Worm (Caenorhabditis elegans) whole organism, young adult: Measurements from ENCODE around the gene Y57G11B.5.

ENCODE experiments used
- B0019.2 ChIP-seq: fragments of 200-800 bp; sonication (Bioruptor generic); conservative IDR thresholded peaks from 2 replicates; pipeline ENCODE4 v1.3.6; 2022; ENCODE audit warnings: missing genetic modification reagents, missing genetic modification characterization, missing compliant biosample characterization
- B0035.1 ChIP-seq: sonication (generic microtip); optimal IDR thresholded peaks from 2 replicates; lab custom pipeline; 2016; ENCODE audit warnings: missing genetic modification characterization, mild to moderate bottlenecking, missing compliant biosample characterization, missing genotype, missing genetic modification reagents
- F23B12.7 ChIP-seq: sonication (generic microtip); optimal IDR thresholded peaks from 2 replicates; lab custom pipeline; 2017; ENCODE audit warnings: missing genetic modification characterization, mild to moderate bottlenecking, missing compliant biosample characterization, antibody characterized with exemption, moderate library complexity; ENCODE audit not compliant: insufficient read depth
- F33H1.4 ChIP-seq: fragments of 200-800 bp; sonication (Bioruptor generic); IDR thresholded peaks from 2 replicates; pipeline ENCODE4 v1.3.6; 2022; ENCODE audit warnings: missing genetic modification reagents, missing genetic modification characterization, missing compliant biosample characterization
- F55B11.4 ChIP-seq: sonication (generic microtip); optimal IDR thresholded peaks from 2 replicates; lab custom pipeline; 2016; ENCODE audit warnings: missing compliant biosample characterization, missing genetic modification characterization, borderline replicate concordance; ENCODE audit not compliant: insufficient read depth
- F57A8.1 ChIP-seq: fragments of 200-800 bp; sonication (Bioruptor generic); optimal IDR thresholded peaks from 2 replicates; lab custom pipeline; 2018; ENCODE audit warnings: mild to moderate bottlenecking, missing genetic modification characterization, moderate library complexity, missing compliant biosample characterization
- K11D2.4 ChIP-seq: fragments of 200-800 bp; sonication (Bioruptor generic); IDR thresholded peaks from 2 replicates; pipeline ENCODE4 v1.3.6; 2022; ENCODE audit warnings: missing genetic modification reagents, missing genetic modification characterization, missing compliant biosample characterization
- K12H6.12 ChIP-seq: fragments of 200-800 bp; sonication (Bioruptor generic); optimal IDR thresholded peaks from 2 replicates; lab custom pipeline; 2018; ENCODE audit warnings: mild to moderate bottlenecking, missing genetic modification characterization, missing compliant biosample characterization
- T07F8.4 ChIP-seq: sonication (generic microtip); optimal IDR thresholded peaks from 2 replicates; lab custom pipeline; 2016; ENCODE audit warnings: mild to moderate bottlenecking, missing genetic modification characterization, moderate library complexity, missing compliant biosample characterization
- Y67H2A.10 ChIP-seq: fragments of 200-800 bp; sonication (Bioruptor generic); conservative IDR thresholded peaks from 2 replicates; pipeline ENCODE4 v1.3.6; 2022; ENCODE audit warnings: missing genetic modification reagents, missing genetic modification characterization, missing compliant biosample characterization
- ZK185.1 ChIP-seq: sonication (generic microtip); optimal IDR thresholded peaks from 2 replicates; lab custom pipeline; 2016; ENCODE audit warnings: mild to moderate bottlenecking, missing genetic modification characterization, missing compliant biosample characterization; ENCODE audit not compliant: poor library complexity, severe bottlenecking
- akir-1 ChIP-seq: fragments of 200-800 bp; sonication (Bioruptor generic); optimal IDR thresholded peaks from 2 replicates; lab custom pipeline; 2018; ENCODE audit warnings: mild to moderate bottlenecking, missing genetic modification characterization, moderate library complexity, missing compliant biosample characterization
- aptf-2 ChIP-seq: fragments of 200-800 bp; sonication (Bioruptor generic); conservative IDR thresholded peaks from 2 replicates; pipeline ENCODE4 v1.3.6; 2022; ENCODE audit warnings: missing genetic modification reagents, missing genetic modification characterization, missing compliant biosample characterization
- attf-6 ChIP-seq: fragments of 200-800 bp; sonication (Bioruptor generic); IDR thresholded peaks from 2 replicates; pipeline ENCODE4 v1.3.6; 2022; ENCODE audit warnings: missing genetic modification reagents, missing genetic modification characterization, missing compliant biosample characterization
- bed-1 ChIP-seq: fragments of 200-800 bp; sonication (Bioruptor generic); IDR thresholded peaks from 2 replicates; pipeline ENCODE4 v1.3.6; 2022; ENCODE audit warnings: missing genetic modification reagents, missing genetic modification characterization, missing compliant biosample characterization
- ccch-3 ChIP-seq: fragments of 200-800 bp; sonication (Bioruptor generic); optimal IDR thresholded peaks from 2 replicates; lab custom pipeline; 2018; ENCODE audit warnings: mild to moderate bottlenecking, missing genetic modification characterization, missing compliant biosample characterization
- cebp-2 ChIP-seq: fragments of 200-800 bp; sonication (Bioruptor generic); IDR thresholded peaks from 2 replicates; pipeline ENCODE4 v1.3.6; 2022; ENCODE audit warnings: missing genetic modification characterization, missing compliant biosample characterization
- ceh-27 ChIP-seq: fragments of 200-800 bp; sonication (Bioruptor generic); optimal IDR thresholded peaks from 2 replicates; lab custom pipeline; 2018; ENCODE audit warnings: mild to moderate bottlenecking, missing genetic modification characterization, moderate library complexity, missing compliant biosample characterization
- ceh-58 ChIP-seq: fragments of 200-800 bp; sonication (Bioruptor generic); IDR thresholded peaks from 2 replicates; pipeline ENCODE4 v1.3.6; 2022; ENCODE audit warnings: missing genetic modification characterization, missing compliant biosample characterization
- ceh-91 ChIP-seq: fragments of 200-800 bp; sonication (Bioruptor generic); IDR thresholded peaks from 2 replicates; pipeline ENCODE4 v1.3.6; 2022; ENCODE audit warnings: missing genetic modification reagents, missing genetic modification characterization, missing compliant biosample characterization
- chd-7 ChIP-seq: sonication (generic microtip); optimal IDR thresholded peaks from 2 replicates; lab custom pipeline; 2016; ENCODE audit warnings: mild to moderate bottlenecking, missing genetic modification characterization, moderate library complexity, missing compliant biosample characterization
- die-1 ChIP-seq: sonication (generic microtip); optimal IDR thresholded peaks from 2 replicates; lab custom pipeline; 2016; ENCODE audit warnings: missing genotype, mild to moderate bottlenecking, missing genetic modification characterization, missing compliant biosample characterization
- egl-18 ChIP-seq: fragments of 200-800 bp; sonication (Bioruptor generic); IDR thresholded peaks from 2 replicates; pipeline ENCODE4 v1.3.6; 2022; ENCODE audit warnings: missing genetic modification reagents, missing genetic modification characterization, missing compliant biosample characterization
- egl-44 ChIP-seq: fragments of 200-800 bp; sonication (Bioruptor generic); IDR thresholded peaks from 2 replicates; pipeline ENCODE4 v1.3.6; 2022; ENCODE audit warnings: missing genetic modification reagents, missing genetic modification characterization, missing compliant biosample characterization
- egrh-3 ChIP-seq: fragments of 200-800 bp; sonication (Bioruptor generic); IDR thresholded peaks from 2 replicates; pipeline ENCODE4 v1.3.6; 2022; ENCODE audit warnings: missing genetic modification reagents, missing genetic modification characterization, missing compliant biosample characterization
- hmg-20 ChIP-seq: fragments of 200-800 bp; sonication (Bioruptor generic); IDR thresholded peaks from 2 replicates; pipeline ENCODE4 v1.3.6; 2022; ENCODE audit warnings: missing genetic modification reagents, missing genetic modification characterization, missing compliant biosample characterization
- hrde-1 ChIP-seq: sonication (generic microtip); optimal IDR thresholded peaks from 2 replicates; lab custom pipeline; 2016; ENCODE audit warnings: missing genetic modification characterization, mild to moderate bottlenecking, missing compliant biosample characterization, moderate library complexity, missing genotype, missing genetic modification reagents, borderline replicate concordance
- let-526 ChIP-seq: fragments of 200-800 bp; sonication (Bioruptor generic); IDR thresholded peaks from 2 replicates; pipeline ENCODE4 v1.3.6; 2022; ENCODE audit warnings: missing genetic modification reagents, missing genetic modification characterization, missing compliant biosample characterization
- let-607 ChIP-seq, 2 experiments: fragments of 200-800 bp in 1 of 2; sonication (Bioruptor generic) in 1 of 2; sonication (generic microtip) in 1 of 2; optimal IDR thresholded peaks; 2 replicates each; lab custom pipeline; 2016 to 2018; ENCODE audit warnings: mild to moderate bottlenecking in 2 of 2, missing compliant biosample characterization in 2 of 2, missing genetic modification characterization in 2 of 2, moderate library complexity in 2 of 2, missing genotype in 1 of 2
- lin-40 ChIP-seq: sonication (generic microtip); optimal IDR thresholded peaks from 2 replicates; lab custom pipeline; 2016; ENCODE audit warnings: missing genetic modification characterization, mild to moderate bottlenecking, missing compliant biosample characterization, missing genotype, missing genetic modification reagents
- mel-28 ChIP-seq: sonication (generic microtip); optimal IDR thresholded peaks from 2 replicates; lab custom pipeline; 2016; ENCODE audit warnings: borderline replicate concordance, mild to moderate bottlenecking, missing genetic modification characterization, missing compliant biosample characterization
- nfyb-1 ChIP-seq: fragments of 200-800 bp; sonication (Bioruptor generic); IDR thresholded peaks from 2 replicates; pipeline ENCODE4 v1.3.6; 2022; ENCODE audit warnings: missing genetic modification reagents, missing genetic modification characterization, missing compliant biosample characterization
- nhr-120 ChIP-seq: fragments of 200-800 bp; sonication (Bioruptor generic); IDR thresholded peaks from 2 replicates; pipeline ENCODE4 v1.3.6; 2022; ENCODE audit warnings: missing genetic modification characterization, missing compliant biosample characterization
- nhr-90 ChIP-seq: sonication (generic microtip); optimal IDR thresholded peaks from 2 replicates; lab custom pipeline; 2016; ENCODE audit warnings: missing genotype, mild to moderate bottlenecking, missing genetic modification characterization, missing compliant biosample characterization
- pha-4 ChIP-seq: fragments of 150-350 bp; sonication (generic microtip); optimal IDR thresholded peaks from 2 replicates; lab custom pipeline; 2014; ENCODE audit warnings: missing biosample characterization, missing genetic modification reagents, missing genetic modification characterization
- rcor-1 ChIP-seq: fragments of 200-800 bp; sonication (Bioruptor generic); IDR thresholded peaks from 2 replicates; pipeline ENCODE4 v1.3.6; 2022; ENCODE audit warnings: missing genetic modification reagents, missing genetic modification characterization, missing compliant biosample characterization
- repo-1 ChIP-seq: sonication (generic microtip); optimal IDR thresholded peaks from 2 replicates; lab custom pipeline; 2017; ENCODE audit warnings: mild to moderate bottlenecking, missing genetic modification characterization, missing compliant biosample characterization
- snpc-1.1 ChIP-seq: sonication (generic microtip); optimal IDR thresholded peaks from 2 replicates; lab custom pipeline; 2017; ENCODE audit warnings: missing genetic modification characterization, mild to moderate bottlenecking, missing compliant biosample characterization, antibody characterized with exemption, moderate library complexity, missing genotype, missing genetic modification reagents; ENCODE audit not compliant: insufficient read depth
- snpc-1.3 ChIP-seq: sonication (generic microtip); optimal IDR thresholded peaks from 2 replicates; lab custom pipeline; 2017; ENCODE audit warnings: missing genetic modification characterization, mild to moderate bottlenecking, missing compliant biosample characterization, antibody characterized with exemption, moderate library complexity, missing genotype, missing genetic modification reagents; ENCODE audit not compliant: insufficient read depth
- unc-130 ChIP-seq: sonication (generic microtip); optimal IDR thresholded peaks from 2 replicates; lab custom pipeline; 2016; ENCODE audit warnings: missing genetic modification reagents, missing genetic modification characterization, missing compliant biosample characterization
- zfh-2 ChIP-seq: fragments of 200-800 bp; sonication (Bioruptor generic); conservative IDR thresholded peaks from 2 replicates; pipeline ENCODE4 v1.3.6; 2022; ENCODE audit warnings: missing genetic modification reagents, missing genetic modification characterization, missing compliant biosample characterization
- ztf-18 ChIP-seq: sonication (generic microtip); optimal IDR thresholded peaks from 2 replicates; lab custom pipeline; 2016; ENCODE audit warnings: missing genotype, mild to moderate bottlenecking, missing genetic modification characterization, missing compliant biosample characterization
- ztf-25 ChIP-seq: fragments of 200-800 bp; sonication (Bioruptor generic); IDR thresholded peaks from 2 replicates; pipeline ENCODE4 v1.3.6; 2022; ENCODE audit warnings: missing genetic modification reagents, missing genetic modification characterization, missing compliant biosample characterization
- ztf-3 ChIP-seq: fragments of 200-800 bp; sonication (Bioruptor generic); optimal IDR thresholded peaks from 2 replicates; lab custom pipeline; 2018; ENCODE audit warnings: mild to moderate bottlenecking, missing genetic modification characterization, missing compliant biosample characterization
- ztf-6 ChIP-seq: fragments of 200-800 bp; sonication (Bioruptor generic); IDR thresholded peaks from 2 replicates; pipeline ENCODE4 v1.3.6; 2022; ENCODE audit warnings: missing genetic modification reagents, missing genetic modification characterization, missing compliant biosample characterization

Y57G11B.5 gene

DNA sequence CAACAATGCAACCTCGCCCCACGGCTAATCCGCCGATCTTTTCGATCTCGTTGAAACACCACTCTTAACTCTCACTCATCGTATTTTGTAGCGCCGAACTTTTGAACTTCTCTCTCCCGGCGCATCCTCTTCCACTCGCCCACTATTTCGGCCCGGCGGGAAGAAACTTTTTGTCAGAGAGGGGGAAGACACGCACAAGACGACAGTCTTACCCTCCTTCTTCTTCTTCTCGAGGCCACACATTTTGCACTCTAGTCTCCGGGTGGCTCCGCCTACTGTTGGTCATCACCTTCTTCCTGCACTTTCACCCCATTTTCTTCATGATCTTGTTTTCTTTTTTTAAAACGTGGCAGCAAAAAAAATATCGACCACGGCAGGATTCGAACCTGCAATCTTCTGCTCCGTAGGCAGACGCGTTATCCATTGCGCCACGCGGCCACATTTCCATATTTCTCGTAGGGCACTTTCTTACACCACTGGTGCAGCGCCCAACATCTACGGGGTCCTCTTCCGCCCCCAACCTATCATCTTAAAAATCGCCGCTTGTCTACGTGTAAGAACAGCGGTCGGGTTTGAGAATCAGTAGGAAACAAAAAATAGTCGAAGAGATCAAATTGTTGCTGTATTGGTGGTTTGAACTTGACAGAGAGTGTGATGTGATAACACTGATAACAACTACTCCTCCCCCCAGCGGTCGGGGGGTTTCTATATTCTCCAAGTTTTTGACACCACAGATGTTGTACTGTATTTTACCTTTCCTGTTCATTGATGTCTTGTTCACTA lies 36.5 kb downstream of the Y57G11B.5 start (continued):
- peak; percentile 49 for TF ChIP-seq B0035.1 (tag; lab: Kevin White, UChicago)
- TF ChIP-seq T07F8.4 (tag; lab: Kevin White, UChicago), result no peak
- TF ChIP-seq snpc-1.1, result peak; percentile 73
- no peak for TF ChIP-seq pha-4 (tag; lab: Kevin White, UChicago)
- TF ChIP-seq zfh-2 (GFP tag; lab: Robert Waterston, UW), result no peak; the same call in none of the 2 replicates
- no peak for TF ChIP-seq nfyb-1 (GFP tag; lab: Robert Waterston, UW)
- no peak for TF ChIP-seq ceh-91 (GFP tag; lab: Robert Waterston, UW)
- TF ChIP-seq F55B11.4, result no peak
- no peak for TF ChIP-seq egl-18 (GFP tag; lab: Robert Waterston, UW)
- TF ChIP-seq B0019.2 (GFP tag; lab: Robert Waterston, UW), result no peak
- no peak for TF ChIP-seq chd-7 (tag; lab: Kevin White, UChicago)
- TF ChIP-seq mel-28 (tag; lab: Kevin White, UChicago), result no peak
- TF ChIP-seq egl-44 (GFP tag; lab: Robert Waterston, UW), result no peak
- no peak for TF ChIP-seq let-526 (GFP tag; lab: Robert Waterston, UW)
- no peak for TF ChIP-seq ztf-18
- TF ChIP-seq K12H6.12 (tag; lab: Kevin White, UChicago), result no peak
- no peak for TF ChIP-seq ztf-25 (GFP tag; lab: Robert Waterston, UW)
- no peak for TF ChIP-seq nhr-120
- TF ChIP-seq ccch-3 (GFP tag; lab: Kevin White, UChicago), result peak; percentile 17
- peak; percentile 23; the same call in 1 of the 2 replicates for TF ChIP-seq F33H1.4 (GFP tag; lab: Robert Waterston, UW)
- TF ChIP-seq lin-40, result peak; percentile 45
- no peak for TF ChIP-seq akir-1 (GFP tag; lab: Kevin White, UChicago)
- TF ChIP-seq K11D2.4 (GFP tag; lab: Robert Waterston, UW), result no peak
- TF ChIP-seq ztf-6, result no peak
- no peak for TF ChIP-seq bed-1
- peak; percentile 24 for TF ChIP-seq ceh-27 (GFP tag; lab: Kevin White, UChicago)
- TF ChIP-seq snpc-1.3, result peak; percentile 52
- TF ChIP-seq repo-1 (tag; lab: Kevin White, UChicago), result no peak
- peak; percentile 14; the same call in 1 of the 2 replicates for TF ChIP-seq Y67H2A.10
- TF ChIP-seq hmg-20 (GFP tag; lab: Robert Waterston, UW), result no peak
- TF ChIP-seq aptf-2 (GFP tag; lab: Robert Waterston, UW), result no peak
- TF ChIP-seq nhr-90, result peak; percentile 51
- 0 out of 2 replicates have a peak, but pooled peaks have one; percentile 19 for TF ChIP-seq cebp-2 (GFP tag; lab: Robert Waterston, UW)
- no peak for TF ChIP-seq hrde-1 (tag; lab: Kevin White, UChicago)
- TF ChIP-seq attf-6 (GFP tag; lab: Robert Waterston, UW), result peak; percentile 99
- no peak for TF ChIP-seq F57A8.1 (GFP tag; lab: Kevin White, UChicago)
- TF ChIP-seq ztf-3, result no peak
- TF ChIP-seq egrh-3, result peak; percentile 26; the same call in 1 of the 2 replicates
- TF ChIP-seq ceh-58 (GFP tag; lab: Robert Waterston, UW), result no peak
- no peak for TF ChIP-seq F23B12.7 (tag; lab: Kevin White, UChicago)
- 0 out of 2 replicates have a peak, but pooled peaks have one; percentile 8 for TF ChIP-seq rcor-1 (GFP tag; lab: Robert Waterston, UW)
- no peak for TF ChIP-seq ZK185.1
- TF ChIP-seq unc-130 (GFP tag; lab: Kevin White, UChicago), result no peak
- TF ChIP-seq let-607 (tag; optimal IDR thresholded peaks at IDR 0.05; lab: Kevin White, UChicago), result peak; percentile 7 to 25
- peak; percentile 49 for TF ChIP-seq die-1 (tag; lab: Kevin White, UChicago)
